Fruit fly (Drosophila melanogaster) whole organism, embryonic: ENCODE data around the gene UBL3.

Experiments used
- Abd-B ChIP-seq: fragments of 200-800 bp; sonication (Bioruptor generic); optimal IDR thresholded peaks from 2 replicates; lab custom pipeline; 2018; ENCODE audit warnings: missing biosample characterization, mild to moderate bottlenecking, missing genetic modification characterization, moderate library complexity
- CG1024 ChIP-seq: fragments of 200-800 bp; sonication (Bioruptor generic); IDR thresholded peaks from 2 replicates; pipeline ENCODE4 v1.3.6; 2022; ENCODE audit warnings: missing biosample characterization, missing genetic modification characterization
- CG11456 ChIP-seq: fragments of 200-800 bp; sonication (Bioruptor generic); IDR thresholded peaks from 3 replicates; pipeline ENCODE4 v1.3.6; 2022; ENCODE audit warnings: missing biosample characterization, missing genetic modification characterization
- CG12104 ChIP-seq: fragments of 200-800 bp; sonication (Bioruptor generic); optimal IDR thresholded peaks from 3 replicates; lab custom pipeline; 2016; ENCODE audit warnings: missing biosample characterization, missing genetic modification characterization
- CG12299 ChIP-seq: fragments of 200-800 bp; sonication (Bioruptor generic); optimal IDR thresholded peaks from 2 replicates; lab custom pipeline; 2018; ENCODE audit warnings: missing biosample characterization, mild to moderate bottlenecking, missing genetic modification characterization
- CG12391 ChIP-seq: fragments of 200-800 bp; sonication (Bioruptor generic); optimal IDR thresholded peaks from 3 replicates; lab custom pipeline; 2018; ENCODE audit warnings: missing biosample characterization, mild to moderate bottlenecking, missing genetic modification characterization, moderate library complexity
- CG13296 ChIP-seq: fragments of 200-800 bp; sonication (Bioruptor generic); optimal IDR thresholded peaks from 3 replicates; lab custom pipeline; 2018; ENCODE audit warnings: missing biosample characterization, mild to moderate bottlenecking, missing genetic modification characterization
- CG14441 ChIP-seq: fragments of 200-800 bp; sonication (Bioruptor generic); IDR thresholded peaks from 2 replicates; pipeline ENCODE4 v1.3.6; 2022; ENCODE audit warnings: missing biosample characterization, missing genetic modification characterization
- CG15514 ChIP-seq: fragments of 200-800 bp; sonication (Bioruptor generic); optimal IDR thresholded peaks from 3 replicates; lab custom pipeline; 2017; ENCODE audit warnings: missing biosample characterization, missing genetic modification characterization, mild to moderate bottlenecking, moderate library complexity, missing genetic modification reagents
- CG15601 ChIP-seq: fragments of 200-800 bp; sonication (Bioruptor generic); optimal IDR thresholded peaks from 3 replicates; lab custom pipeline; 2019; ENCODE audit warnings: missing biosample characterization, mild to moderate bottlenecking, missing genetic modification characterization, moderate library complexity
- CG16863 ChIP-seq: fragments of 200-800 bp; sonication (Bioruptor generic); optimal IDR thresholded peaks from 3 replicates; lab custom pipeline; 2016; ENCODE audit warnings: missing biosample characterization, missing genetic modification characterization
- CG18262 ChIP-seq: fragments of 200-800 bp; optimal IDR thresholded peaks from 3 replicates; lab custom pipeline; 2019; ENCODE audit warnings: missing biosample characterization, mild to moderate bottlenecking, missing genetic modification characterization, moderate library complexity
- CG3407 ChIP-seq: fragments of 200-800 bp; sonication (Bioruptor generic); optimal IDR thresholded peaks from 2 replicates; lab custom pipeline; 2018; ENCODE audit warnings: missing biosample characterization, mild to moderate bottlenecking, missing genetic modification characterization
- CG4282 ChIP-seq: fragments of 200-800 bp; sonication (Bioruptor generic); optimal IDR thresholded peaks from 2 replicates; lab custom pipeline; 2016; ENCODE audit warnings: missing biosample characterization, missing genetic modification characterization
- CG4730 ChIP-seq: fragments of 200-800 bp; sonication (Bioruptor generic); IDR thresholded peaks from 2 replicates; pipeline ENCODE4 v1.3.6; 2022; ENCODE audit warnings: missing biosample characterization, missing genetic modification characterization
- CG7963 ChIP-seq: fragments of 200-800 bp; sonication (Bioruptor generic); IDR thresholded peaks from 3 replicates; pipeline ENCODE4 v1.3.6; 2022; ENCODE audit warnings: missing biosample characterization, missing genetic modification characterization; ENCODE audit not compliant: partially characterized antibody
- CG8924 ChIP-seq: fragments of 200-800 bp; optimal IDR thresholded peaks from 3 replicates; lab custom pipeline; 2019; ENCODE audit warnings: missing biosample characterization, mild to moderate bottlenecking, missing genetic modification characterization, moderate library complexity
- CG9215 ChIP-seq: fragments of 200-800 bp; sonication (Bioruptor generic); IDR thresholded peaks from 2 replicates; pipeline ENCODE4 v1.3.6; 2022; ENCODE audit warnings: missing biosample characterization, missing genetic modification characterization
- CrebB ChIP-seq: fragments of 200-800 bp; sonication (Bioruptor generic); optimal IDR thresholded peaks from 3 replicates; lab custom pipeline; 2018; ENCODE audit warnings: missing biosample characterization, mild to moderate bottlenecking, missing genetic modification characterization
- D19A ChIP-seq: fragments of 200-800 bp; optimal IDR thresholded peaks from 3 replicates; lab custom pipeline; 2019; ENCODE audit warnings: missing biosample characterization, mild to moderate bottlenecking, missing genetic modification characterization, moderate library complexity
- Fer1 ChIP-seq: fragments of 200-800 bp; sonication (Bioruptor generic); optimal IDR thresholded peaks from 2 replicates; lab custom pipeline; 2017; ENCODE audit warnings: missing biosample characterization, mild to moderate bottlenecking, missing genetic modification characterization
- Gsc ChIP-seq: fragments of 200-800 bp; sonication (Bioruptor generic); IDR thresholded peaks from 2 replicates; pipeline ENCODE4 v1.3.6; 2022; ENCODE audit warnings: missing biosample characterization, missing genetic modification characterization
- HLHmδ ChIP-seq: fragments of 200-800 bp; sonication (Bioruptor generic); optimal IDR thresholded peaks from 2 replicates; lab custom pipeline; 2018; ENCODE audit warnings: missing biosample characterization, mild to moderate bottlenecking, missing genetic modification characterization, moderate library complexity
- Kr ChIP-seq: fragments of 200-800 bp; sonication (Bioruptor generic); optimal IDR thresholded peaks from 2 replicates; lab custom pipeline; 2017; ENCODE audit warnings: missing biosample characterization, mild to moderate bottlenecking, missing genetic modification characterization
- Neu2 ChIP-seq: fragments of 200-800 bp; sonication (Bioruptor generic); optimal IDR thresholded peaks from 3 replicates; lab custom pipeline; 2016; ENCODE audit warnings: missing biosample characterization, missing genetic modification characterization, borderline replicate concordance
- Oli ChIP-seq: fragments of 200-800 bp; sonication (Bioruptor generic); optimal IDR thresholded peaks from 2 replicates; lab custom pipeline; 2018; ENCODE audit warnings: missing biosample characterization, mild to moderate bottlenecking, missing genetic modification characterization, moderate library complexity
- Opbp ChIP-seq: fragments of 200-800 bp; sonication (Bioruptor generic); IDR thresholded peaks from 3 replicates; pipeline ENCODE4 v1.3.6; 2022; ENCODE audit warnings: missing biosample characterization, missing genetic modification characterization; ENCODE audit not compliant: partially characterized antibody
- Side ChIP-seq: fragments of 200-800 bp; sonication (Bioruptor generic); optimal IDR thresholded peaks from 2 replicates; lab custom pipeline; 2016; ENCODE audit warnings: missing biosample characterization, missing genetic modification characterization
- Six4 ChIP-seq: fragments of 200-800 bp; sonication (Bioruptor generic); optimal IDR thresholded peaks from 2 replicates; lab custom pipeline; 2016; ENCODE audit warnings: missing biosample characterization, missing genetic modification characterization
- Sox102F ChIP-seq: fragments of 200-800 bp; sonication (Bioruptor generic); optimal IDR thresholded peaks from 2 replicates; lab custom pipeline; 2018; ENCODE audit warnings: missing biosample characterization, mild to moderate bottlenecking, missing genetic modification characterization, moderate library complexity
- Sry-δ ChIP-seq: fragments of 200-800 bp; sonication (Bioruptor generic); optimal IDR thresholded peaks from 2 replicates; lab custom pipeline; 2016; ENCODE audit warnings: missing biosample characterization, missing genetic modification characterization
- Stat92E ChIP-seq, 3 experiments: fragments of >200 bp in 2 of 3; fragments of 200-800 bp in 1 of 3; sonication (Bioruptor generic) in 1 of 3; optimal IDR thresholded peaks; 2 replicates each; lab custom pipeline; 2017 to 2019; ENCODE audit warnings: missing biosample characterization in 3 of 3, missing genetic modification characterization in 3 of 3, mild to moderate bottlenecking in 1 of 3, moderate library complexity in 1 of 3
- ab ChIP-seq: fragments of 200-800 bp; sonication (Bioruptor generic); optimal IDR thresholded peaks from 2 replicates; lab custom pipeline; 2016; ENCODE audit warnings: missing biosample characterization, missing genetic modification characterization
- amos ChIP-seq: fragments of 200-800 bp; sonication (Bioruptor generic); IDR thresholded peaks from 2 replicates; pipeline ENCODE4 v1.3.6; 2022; ENCODE audit warnings: missing biosample characterization, missing genetic modification characterization; ENCODE audit not compliant: partially characterized antibody
- br ChIP-seq: fragments of >200 bp; optimal IDR thresholded peaks from 2 replicates; lab custom pipeline; 2017
- ci ChIP-seq: fragments of 200-800 bp; sonication (Bioruptor generic); IDR thresholded peaks from 3 replicates; pipeline ENCODE4 v1.3.6; 2022; ENCODE audit warnings: missing biosample characterization, missing genetic modification characterization
- corto ChIP-seq: fragments of 200-800 bp; sonication (Bioruptor generic); optimal IDR thresholded peaks from 2 replicates; lab custom pipeline; 2016; ENCODE audit warnings: missing biosample characterization, mild to moderate bottlenecking, missing genetic modification characterization, moderate library complexity
- crc ChIP-seq: fragments of 200-800 bp; sonication (Bioruptor generic); optimal IDR thresholded peaks from 2 replicates; lab custom pipeline; 2016; ENCODE audit warnings: missing biosample characterization, missing genetic modification characterization
- crp ChIP-seq, 2 experiments: fragments of 200-800 bp; sonication (Bioruptor generic); optimal IDR thresholded peaks; 2 replicates in 1 of 2; 3 replicates in 1 of 2; lab custom pipeline; 2017; ENCODE audit warnings: missing biosample characterization in 2 of 2, missing genetic modification characterization in 2 of 2, mild to moderate bottlenecking in 1 of 2, moderate library complexity in 1 of 2
- dati ChIP-seq: fragments of 200-800 bp; sonication (Bioruptor generic); IDR thresholded peaks from 2 replicates; pipeline ENCODE4 v1.3.6; 2022; ENCODE audit warnings: missing biosample characterization, missing genetic modification characterization
- dmrt11E ChIP-seq: fragments of 200-800 bp; sonication (Bioruptor generic); optimal IDR thresholded peaks from 3 replicates; lab custom pipeline; 2018; ENCODE audit warnings: missing biosample characterization, mild to moderate bottlenecking, missing genetic modification characterization, moderate library complexity
- ems ChIP-seq: fragments of 200-800 bp; sonication (Bioruptor generic); optimal IDR thresholded peaks from 3 replicates; lab custom pipeline; 2016; ENCODE audit warnings: missing biosample characterization, missing genetic modification characterization
- en ChIP-seq: fragments of 200-800 bp; sonication (Bioruptor generic); optimal IDR thresholded peaks from 2 replicates; lab custom pipeline; 2016; ENCODE audit warnings: missing biosample characterization, missing genetic modification characterization
- exex ChIP-seq: fragments of 200-800 bp; sonication (Bioruptor generic); optimal IDR thresholded peaks from 4 replicates; lab custom pipeline; 2018; ENCODE audit warnings: missing biosample characterization, mild to moderate bottlenecking, missing genetic modification characterization, moderate library complexity
- klu ChIP-seq: fragments of 200-800 bp; sonication (Bioruptor generic); IDR thresholded peaks from 2 replicates; pipeline ENCODE4 v1.3.6; 2022; ENCODE audit warnings: missing biosample characterization, missing genetic modification characterization
- lbe ChIP-seq: fragments of 200-800 bp; sonication (Bioruptor generic); optimal IDR thresholded peaks from 2 replicates; lab custom pipeline; 2016; ENCODE audit warnings: missing biosample characterization, mild to moderate bottlenecking, missing genetic modification characterization
- lov ChIP-seq, 2 experiments: fragments of 200-800 bp in 1 of 2; fragments of >200 bp in 1 of 2; sonication (Bioruptor generic) in 1 of 2; IDR thresholded peaks in 1 of 2; optimal IDR thresholded peaks in 1 of 2; 2 replicates in 1 of 2; 3 replicates in 1 of 2; pipeline versions ENCODE4 v1.3.6 to Lab custom; 2017 to 2022; ENCODE audit warnings: missing biosample characterization in 1 of 2, missing genetic modification characterization in 1 of 2
- mld ChIP-seq: fragments of 200-800 bp; sonication (Bioruptor generic); IDR thresholded peaks from 3 replicates; pipeline ENCODE4 v1.3.6; 2022; ENCODE audit warnings: missing biosample characterization, missing genetic modification characterization; ENCODE audit not compliant: partially characterized antibody
- slp2 ChIP-seq: fragments of 200-800 bp; sonication (Bioruptor generic); optimal IDR thresholded peaks from 2 replicates; lab custom pipeline; 2016; ENCODE audit warnings: missing biosample characterization, missing genetic modification characterization
- sr ChIP-seq: fragments of 200-800 bp; sonication (Bioruptor generic); IDR thresholded peaks from 3 replicates; pipeline ENCODE4 v1.3.6; 2022; ENCODE audit warnings: missing biosample characterization, missing genetic modification characterization

UBL3 gene

DNA sequence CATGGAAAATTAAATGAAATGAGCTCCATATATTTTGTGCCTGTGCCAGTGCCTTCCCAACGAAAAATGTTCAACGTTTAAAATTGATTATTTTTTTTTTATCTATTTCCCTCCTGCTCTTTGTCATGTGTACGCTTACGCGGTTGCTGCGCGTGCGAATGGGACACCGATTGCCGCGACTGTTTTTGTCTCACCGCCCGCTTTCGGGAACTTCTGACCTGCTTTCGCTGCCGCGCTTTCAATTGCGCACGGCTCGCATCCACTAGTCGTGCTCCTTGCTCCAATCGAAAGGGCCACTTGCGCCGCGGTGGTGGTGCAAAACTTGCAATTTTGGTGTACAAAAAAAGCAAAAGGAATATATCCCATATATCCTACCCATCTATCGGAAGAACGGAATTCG lies 7.5 kb upstream of the UBL3 start (continued):
- peak; percentile 7 for TF ChIP-seq CrebB (tag; lab: Kevin White, UChicago)
- TF ChIP-seq Gsc (GFP tag; lab: Robert Waterston, UW) = no peak
- no peak for TF ChIP-seq CG16863 (GFP tag; lab: Kevin White, UChicago)
- no peak for TF ChIP-seq CG7963
- no peak for TF ChIP-seq CG1024 (GFP tag; lab: Robert Waterston, UW)
- no peak for TF ChIP-seq CG9215 (GFP tag; lab: Robert Waterston, UW)
- peak; percentile 49; the same call in 1 of the 2 replicates for TF ChIP-seq amos (GFP tag; lab: Robert Waterston, UW)
- no peak for TF ChIP-seq Stat92E (GFP tag; optimal IDR thresholded peaks at IDR 0.05; lab: Kevin White, UChicago)
- no peak for TF ChIP-seq CG12104 (GFP tag; lab: Kevin White, UChicago)
- no peak for TF ChIP-seq crp (GFP tag; optimal IDR thresholded peaks at IDR 0.05; lab: Kevin White, UChicago)
- TF ChIP-seq exex (tag; lab: Kevin White, UChicago) = no peak
- peak; percentile 11 for TF ChIP-seq ems (GFP tag; lab: Kevin White, UChicago)
- no peak for TF ChIP-seq en
- peak; percentile 33 for TF ChIP-seq CG4282 (GFP tag; lab: Kevin White, UChicago)
- peak; percentile 24 for TF ChIP-seq CG15514 (GFP tag; lab: Kevin White, UChicago)
- TF ChIP-seq HLHmδ (GFP tag; lab: Kevin White, UChicago) = no peak
- no peak for TF ChIP-seq ab (GFP tag; lab: Kevin White, UChicago)
- TF ChIP-seq Opbp (GFP tag; lab: Robert Waterston, UW) = peak; percentile 44; the same call in 1 of the 3 replicates
- TF ChIP-seq mld (GFP tag; lab: Robert Waterston, UW) = no peak
- TF ChIP-seq CG12391 = no peak
- no peak for TF ChIP-seq CG13296 (GFP tag; lab: Kevin White, UChicago)
- no peak for TF ChIP-seq CG4730
- TF ChIP-seq Abd-B (GFP tag; lab: Kevin White, UChicago) = peak; percentile 5
- no peak for TF ChIP-seq Side (GFP tag; lab: Kevin White, UChicago)
- TF ChIP-seq dmrt11E (tag; lab: Kevin White, UChicago) = no peak
- no peak for TF ChIP-seq CG12299 (tag; lab: Kevin White, UChicago)
- no peak for TF ChIP-seq Neu2 (GFP tag; lab: Kevin White, UChicago)
- TF ChIP-seq CG3407 = no peak
- TF ChIP-seq Six4 (GFP tag; lab: Kevin White, UChicago) = no peak
- TF ChIP-seq corto = no peak
- TF ChIP-seq sr (GFP tag; lab: Robert Waterston, UW) = no peak
- peak; percentile 61; the same call in 2 of the 3 replicates for TF ChIP-seq ci
- TF ChIP-seq slp2 (GFP tag; lab: Kevin White, UChicago) = no peak
- peak; percentile 1 for TF ChIP-seq D19A (tag; lab: Kevin White, UChicago)
- TF ChIP-seq Sox102F = no peak
- no peak for TF ChIP-seq CG11456 (GFP tag; lab: Robert Waterston, UW)
- no peak for TF ChIP-seq crc
- TF ChIP-seq CG18262 (tag; lab: Kevin White, UChicago) = peak; percentile 8
- TF ChIP-seq CG8924 = peak; percentile 34
- no peak for TF ChIP-seq dati (GFP tag; lab: Robert Waterston, UW)
- TF ChIP-seq klu (GFP tag; lab: Robert Waterston, UW) = no peak
- TF ChIP-seq Oli (tag; lab: Kevin White, UChicago) = no peak
- no peak for TF ChIP-seq lov (optimal IDR thresholded peaks at IDR 0.05; lab: Kevin White, UChicago)
- TF ChIP-seq lov (GFP tag; IDR thresholded peaks at IDR 0.05; lab: Robert Waterston, UW) = no peak
- TF ChIP-seq lbe (GFP tag; lab: Kevin White, UChicago) = no peak
- peak; percentile 40; the same call in 1 of the 2 replicates for TF ChIP-seq CG14441 (GFP tag; lab: Robert Waterston, UW)
- no peak for TF ChIP-seq CG15601 (tag; lab: Kevin White, UChicago)
- TF ChIP-seq br (lab: Kevin White, UChicago) = no peak
- TF ChIP-seq Fer1 = peak; percentile 31
- TF ChIP-seq Kr (GFP tag; lab: Kevin White, UChicago) = no peak
- no peak for TF ChIP-seq Sry-δ
